Fruit fly (Drosophila melanogaster): ENCODE results near the gene mRpL21.

The mRpL21 gene

dm6 chr3L:19264141-19264487 is 9.3 kb upstream of the mRpL21 start, which contains the start of gene Max (continued):
- TF ChIP-seq CG31365 (tag; optimal IDR thresholded peaks at IDR 0.05), result peak; percentile 23
- peak; percentile 58 for TF ChIP-seq CG14667 (GFP tag; IDR thresholded peaks at IDR 0.05)
- TF ChIP-seq dysf (GFP tag; IDR thresholded peaks at IDR 0.05), result peak; percentile 73
- TF ChIP-seq sqz (GFP tag; optimal IDR thresholded peaks at IDR 0.05), result peak; percentile 52
- peak; percentile 59; the same call in 1 of the 2 replicates for TF ChIP-seq ranshi (GFP tag; IDR thresholded peaks at IDR 0.05)
- peak; percentile 15 for TF ChIP-seq CG33213 (GFP tag; optimal IDR thresholded peaks at IDR 0.05)
- peak; percentile 53 for TF ChIP-seq MESR4 (GFP tag; optimal IDR thresholded peaks at IDR 0.05)
- TF ChIP-seq kah (GFP tag; optimal IDR thresholded peaks at IDR 0.05), result peak; percentile 30
- TF ChIP-seq CG34224 (GFP tag; IDR thresholded peaks at IDR 0.05; ENCODE audit: partially characterized antibody), result no peak
- TF ChIP-seq vnd (GFP tag; IDR thresholded peaks at IDR 0.05; ENCODE audit: partially characterized antibody), result no peak
- TF ChIP-seq CG12299 (tag; optimal IDR thresholded peaks at IDR 0.05), result peak; percentile 61
- TF ChIP-seq CG17361 (GFP tag; IDR thresholded peaks at IDR 0.05), result peak; percentile 59
- peak; percentile 42 for TF ChIP-seq BEAF-32 (GFP tag; optimal IDR thresholded peaks at IDR 0.05)
- peak; percentile 76 for TF ChIP-seq sug (tag; optimal IDR thresholded peaks at IDR 0.05)
- peak; percentile 67; the same call in 1 of the 3 replicates for TF ChIP-seq ase (GFP tag; IDR thresholded peaks at IDR 0.05)
- TF ChIP-seq tll (GFP tag; optimal IDR thresholded peaks at IDR 0.05), result peak in 1 of 2 experiments; percentile 36
- peak; percentile 29 for TF ChIP-seq D19B (GFP tag; optimal IDR thresholded peaks at IDR 0.05)
- TF ChIP-seq CG17385 (GFP tag; optimal IDR thresholded peaks at IDR 0.05), result peak; percentile 72
- peak; percentile 37 for TF ChIP-seq lbe (GFP tag; optimal IDR thresholded peaks at IDR 0.05)
- peak; percentile 51; the same call in 1 of the 2 replicates for TF ChIP-seq sim (GFP tag; IDR thresholded peaks at IDR 0.05)
- peak; percentile 22 for TF ChIP-seq Lhr (GFP tag; optimal IDR thresholded peaks at IDR 0.05)
- TF ChIP-seq crc (GFP tag; optimal IDR thresholded peaks at IDR 0.05), result no peak
- TF ChIP-seq otp (GFP tag; IDR thresholded peaks at IDR 0.05), result 0 out of 3 replicates have a peak, but pooled peaks have one; percentile 12
- no peak for TF ChIP-seq Sin3A (optimal IDR thresholded peaks at IDR 0.05)
- no peak for TF ChIP-seq Side (GFP tag; optimal IDR thresholded peaks at IDR 0.05)
- no peak for TF ChIP-seq Stat92E (GFP tag; optimal IDR thresholded peaks at IDR 0.05)
- TF ChIP-seq Sry-δ (GFP tag; optimal IDR thresholded peaks at IDR 0.05), result peak; percentile 5
- peak; percentile 81 for TF ChIP-seq Med (GFP tag)
- peak; percentile 70 for TF ChIP-seq Blimp-1 (GFP tag; optimal IDR thresholded peaks at IDR 0.05)
- TF ChIP-seq CG10267 (tag; optimal IDR thresholded peaks at IDR 0.05), result peak; percentile 77
- peak; percentile 71 for TF ChIP-seq CG17359 (tag; optimal IDR thresholded peaks at IDR 0.05)
- peak; percentile 64 for TF ChIP-seq CG12155 (GFP tag; optimal IDR thresholded peaks at IDR 0.05)
- peak; percentile 44 for TF ChIP-seq CG1602 (GFP tag; optimal IDR thresholded peaks at IDR 0.05)
- peak; percentile 86 for TF ChIP-seq lab (GFP tag; optimal IDR thresholded peaks at IDR 0.05)
- TF ChIP-seq CG5245 (GFP tag; optimal IDR thresholded peaks at IDR 0.05), result peak; percentile 40
- peak; percentile 47 for TF ChIP-seq CG12942 (GFP tag; optimal IDR thresholded peaks at IDR 0.05)
- peak; percentile 83 for TF ChIP-seq PHDP (tag; optimal IDR thresholded peaks at IDR 0.05)
- TF ChIP-seq Dbx (GFP tag; IDR thresholded peaks at IDR 0.05), result peak; percentile 70; the same call in 2 of the 3 replicates
- peak; percentile 58 for TF ChIP-seq scrt (GFP tag; optimal IDR thresholded peaks at IDR 0.05)
- no peak for TF ChIP-seq zf30C (GFP tag; optimal IDR thresholded peaks at IDR 0.05)
- no peak for TF ChIP-seq Ets97D (GFP tag; optimal IDR thresholded peaks at IDR 0.05)
- TF ChIP-seq hb (GFP tag; IDR thresholded peaks at IDR 0.05; ENCODE audit: partially characterized antibody), result no peak
- TF ChIP-seq jigr1 (GFP tag; IDR thresholded peaks at IDR 0.05), result no peak
- peak; percentile 28 for TF ChIP-seq CG8281 (tag; optimal IDR thresholded peaks at IDR 0.05)
- no peak for TF ChIP-seq her (GFP tag; optimal IDR thresholded peaks at IDR 0.05)
- no peak for TF ChIP-seq NK7.1 (GFP tag; optimal IDR thresholded peaks at IDR 0.05)
- TF ChIP-seq da (GFP tag; optimal IDR thresholded peaks at IDR 0.05), result no peak
- peak; percentile 67 for TF ChIP-seq Ptx1 (GFP tag; IDR thresholded peaks at IDR 0.05)
- peak; percentile 83 for TF ChIP-seq phol (tag; optimal IDR thresholded peaks at IDR 0.05)
- no peak for TF ChIP-seq psq (GFP tag; optimal IDR thresholded peaks at IDR 0.05)
